Fruit fly (Drosophila melanogaster) whole organism, wandering third instar larva: ENCODE results near the gene CG13653.

Experiments used
- CrebA ChIP-seq: fragments of 200-800 bp; sonication (Bioruptor generic); optimal IDR thresholded peaks from 2 replicates; lab custom pipeline; 2016; ENCODE audit warnings: missing biosample characterization, mild to moderate bottlenecking, missing genetic modification characterization, borderline replicate concordance
- Dfd ChIP-seq: fragments of >200 bp; optimal IDR thresholded peaks from 2 replicates; lab custom pipeline; 2017; ENCODE audit warnings: missing biosample characterization, missing genetic modification characterization
- Hnf4 ChIP-seq: fragments of 200-800 bp; sonication (Bioruptor generic); optimal IDR thresholded peaks from 2 replicates; lab custom pipeline; 2016; ENCODE audit warnings: missing biosample characterization, mild to moderate bottlenecking, missing genetic modification characterization
- Mio ChIP-seq: sonication (Bioruptor generic); optimal IDR thresholded peaks from 2 replicates; lab custom pipeline; 2016; ENCODE audit warnings: missing biosample characterization, missing genetic modification characterization
- Vsx2 ChIP-seq: fragments of 200-300, 225-300 bp; sonication (Bioruptor generic); optimal IDR thresholded peaks from 2 replicates; lab custom pipeline; 2018; ENCODE audit warnings: missing biosample characterization, missing genetic modification characterization; ENCODE audit not compliant: partially characterized antibody
- br ChIP-seq: fragments of 200-800 bp; sonication (Bioruptor generic); optimal IDR thresholded peaks from 2 replicates; lab custom pipeline; 2016; ENCODE audit warnings: missing biosample characterization, missing genetic modification characterization
- jim ChIP-seq: fragments of 175-275, 200-325 bp; sonication (Bioruptor generic); optimal IDR thresholded peaks from 2 replicates; lab custom pipeline; 2016; ENCODE audit warnings: missing biosample characterization, mild to moderate bottlenecking, missing genetic modification characterization
- pan ChIP-seq: fragments of >200 bp; optimal IDR thresholded peaks from 2 replicates; lab custom pipeline; 2017
- rgr ChIP-seq: fragments of 200-800 bp; sonication (Bioruptor generic); optimal IDR thresholded peaks from 3 replicates; lab custom pipeline; 2016; ENCODE audit warnings: missing biosample characterization, mild to moderate bottlenecking, missing genetic modification characterization
- sage ChIP-seq: fragments of 200-800 bp; sonication (Bioruptor generic); optimal IDR thresholded peaks from 2 replicates; lab custom pipeline; 2016; ENCODE audit warnings: missing biosample characterization, mild to moderate bottlenecking, missing genetic modification characterization

DNA sequence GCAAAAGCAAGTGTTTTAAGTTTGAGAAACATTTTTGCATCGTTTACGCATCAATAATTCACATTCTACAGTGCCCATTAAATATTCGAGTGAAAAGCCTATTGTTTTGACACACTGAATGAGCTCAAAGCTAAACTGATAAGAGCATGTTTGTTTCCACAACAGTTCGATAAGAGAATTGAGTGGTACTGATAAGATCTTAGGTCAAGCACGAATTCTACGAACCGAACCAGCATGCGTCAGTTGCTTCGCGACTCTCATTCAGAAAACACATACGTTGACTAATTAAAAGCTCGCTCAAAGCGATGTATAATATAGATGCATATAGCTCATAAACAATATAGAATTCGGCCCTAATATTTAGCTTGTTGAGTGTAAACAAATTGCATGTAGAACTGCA, 13.9 kb downstream of the CG13653 start:
- TF ChIP-seq Hnf4 (GFP tag; lab: Kevin White, UChicago) = no peak
- TF ChIP-seq br (GFP tag; lab: Kevin White, UChicago) = no peak
- TF ChIP-seq sage = no peak
- TF ChIP-seq Vsx2 = no peak
- TF ChIP-seq pan (lab: Kevin White, UChicago) = no peak
- no peak for TF ChIP-seq jim (GFP tag; lab: Kevin White, UChicago)
- no peak for TF ChIP-seq Dfd (GFP tag; lab: Kevin White, UChicago)
- TF ChIP-seq Mio (GFP tag; lab: Kevin White, UChicago) = no peak
- TF ChIP-seq rgr (GFP tag; lab: Kevin White, UChicago) = no peak
- no peak for TF ChIP-seq CrebA (GFP tag; lab: Kevin White, UChicago)
